Worm (Caenorhabditis elegans) whole organism, early embryonic: Measurements from ENCODE around the gene pqn-75.

Source experiments
- aly-1 ChIP-seq: sonication (generic microtip); optimal IDR thresholded peaks from 2 replicates; lab custom pipeline; 2016; ENCODE audit warnings: missing genetic modification characterization, missing compliant biosample characterization
- ama-1 ChIP-seq: fragments of 150-350 bp; optimal IDR thresholded peaks from 2 replicates; lab custom pipeline; 2014
- hmbx-1 ChIP-seq: sonication (generic microtip); optimal IDR thresholded peaks from 2 replicates; lab custom pipeline; 2016; ENCODE audit warnings: mild to moderate bottlenecking, missing genetic modification characterization, missing compliant biosample characterization
- tra-4 ChIP-seq: sonication (generic microtip); optimal IDR thresholded peaks from 2 replicates; lab custom pipeline; 2017; ENCODE audit warnings: missing genetic modification characterization, missing compliant biosample characterization

- TF ChIP-seq aly-1 (tag; lab: Kevin White, UChicago) (no peak), tra-4 (no peak), ama-1 (lab: Kevin White, UChicago) (no peak), hmbx-1 (tag; lab: Kevin White, UChicago) (no peak)
Measured at ce11 chrIV:4034883-4035282, 37.2 kb upstream of the pqn-75 start, which contains the start of gene hlh-30.
